Worm (Caenorhabditis elegans): ENCODE results near the gene F26A1.3.

DNA sequence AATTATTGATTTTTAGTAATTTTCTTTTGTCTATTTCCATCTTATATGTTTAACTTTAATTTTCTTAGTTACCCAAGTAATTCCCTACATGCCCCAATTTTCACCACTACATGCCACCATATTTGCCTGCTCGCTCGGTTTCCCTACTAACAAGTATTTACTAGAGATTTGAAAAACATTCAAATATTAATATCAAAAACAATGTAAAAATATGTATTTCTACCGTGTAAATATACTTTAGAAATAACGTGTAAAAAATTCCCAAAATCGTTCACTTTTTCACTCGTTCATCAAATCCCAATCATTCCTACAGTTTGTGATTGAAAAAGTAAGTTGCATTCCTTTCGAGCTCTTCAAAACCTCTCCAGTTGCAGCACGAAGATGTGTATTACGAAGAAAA lies at the start of gene F26A1.3:
- no peak for TF ChIP-seq elt-2 (tag; optimal IDR thresholded peaks at IDR 0.05)
- no peak for TF ChIP-seq sox-4 (tag; optimal IDR thresholded peaks at IDR 0.05)
- TF ChIP-seq fkh-6 (tag; optimal IDR thresholded peaks at IDR 0.05), result no peak
- TF ChIP-seq ceh-34 (tag; optimal IDR thresholded peaks at IDR 0.05), result no peak
